Worm (Caenorhabditis elegans) whole organism, mixed stage, embryonic: ENCODE results near the gene idpp-14.

ENCODE experiments used
- M03D4.4 ChIP-seq: sonication (generic microtip); optimal IDR thresholded peaks from 2 replicates; lab custom pipeline; 2017; ENCODE audit warnings: mild to moderate bottlenecking, missing genetic modification characterization, missing compliant biosample characterization
- ceh-43 ChIP-seq: fragments of 200-800 bp; sonication (Bioruptor generic); optimal IDR thresholded peaks from 2 replicates; lab custom pipeline; 2018; ENCODE audit warnings: mild to moderate bottlenecking, missing genetic modification characterization, moderate library complexity, missing compliant biosample characterization
- elt-1 ChIP-seq: sonication (generic microtip); optimal IDR thresholded peaks from 2 replicates; lab custom pipeline; 2017; ENCODE audit warnings: missing genetic modification characterization, mild to moderate bottlenecking, missing compliant biosample characterization, antibody characterized with exemption, moderate library complexity, borderline replicate concordance; ENCODE audit not compliant: insufficient read depth
- nhr-28 ChIP-seq: fragments of 150-350 bp; optimal IDR thresholded peaks from 2 replicates; lab custom pipeline; 2014; ENCODE audit warnings: missing biosample characterization, missing genetic modification characterization
- sem-2 ChIP-seq: fragments of 200-800 bp; sonication (Bioruptor generic); optimal IDR thresholded peaks from 2 replicates; lab custom pipeline; 2018; ENCODE audit warnings: mild to moderate bottlenecking, missing genetic modification characterization, missing compliant biosample characterization
- snpc-4 ChIP-seq: fragments of 150-350 bp; optimal IDR thresholded peaks from 2 replicates; lab custom pipeline; 2014; ENCODE audit warnings: missing biosample characterization, missing genetic modification characterization

ce11 chrX:16058845-16059244 lies 23.3 kb upstream of the idpp-14 start, which contains the start of gene T27A8.2:
- TF ChIP-seq M03D4.4 (tag; lab: Kevin White, UChicago) (no peak), nhr-28 (tag; lab: Kevin White, UChicago) (no peak), sem-2 (GFP tag; lab: Kevin White, UChicago) (no peak), snpc-4 (tag; lab: Kevin White, UChicago) (no peak), ceh-43 (no peak), elt-1 (tag; lab: Kevin White, UChicago) (no peak)
